Worm (Caenorhabditis elegans) whole organism, L3 larva: Measurements from ENCODE around the gene fsn-1.

Experiments used
- aly-2 ChIP-seq: fragments of 150-350 bp; optimal IDR thresholded peaks from 2 replicates; lab custom pipeline; 2014; ENCODE audit warnings: missing biosample characterization, missing genetic modification characterization
- egl-27 ChIP-seq: sonication (generic microtip); optimal IDR thresholded peaks from 4 replicates; lab custom pipeline; 2017; ENCODE audit warnings: missing biosample characterization, missing genetic modification reagents, missing genetic modification characterization
- elt-1 ChIP-seq: fragments of 150-350 bp; optimal IDR thresholded peaks from 2 replicates; lab custom pipeline; 2014; ENCODE audit warnings: missing biosample characterization, missing genetic modification characterization
- elt-3 ChIP-seq, 3 experiments: fragments of 150-350 bp in 1 of 3; sonication (generic microtip) in 2 of 3; optimal IDR thresholded peaks; 2 replicates in 2 of 3; 4 replicates in 1 of 3; lab custom pipeline; 2014 to 2017; ENCODE audit warnings: missing biosample characterization in 3 of 3, missing genetic modification characterization in 3 of 3
- lin-15B ChIP-seq: fragments of 150-350 bp; optimal IDR thresholded peaks from 2 replicates; lab custom pipeline; 2014; ENCODE audit warnings: missing biosample characterization, missing genetic modification characterization
- mdl-1 ChIP-seq: fragments of 150-350 bp; optimal IDR thresholded peaks from 2 replicates; lab custom pipeline; 2014; ENCODE audit warnings: missing biosample characterization, missing genetic modification characterization
- nhr-11 ChIP-seq: fragments of 150-350 bp; optimal IDR thresholded peaks from 2 replicates; lab custom pipeline; 2014; ENCODE audit warnings: missing biosample characterization, missing genetic modification characterization
- nhr-237 ChIP-seq: fragments of 150-350 bp; optimal IDR thresholded peaks from 2 replicates; lab custom pipeline; 2014; ENCODE audit warnings: missing biosample characterization, missing genetic modification characterization
- nhr-76 ChIP-seq: fragments of 150-350 bp; sonication (generic microtip); optimal IDR thresholded peaks from 5 replicates; lab custom pipeline; 2014; ENCODE audit warnings: missing biosample characterization, missing genetic modification characterization
- pha-4 ChIP-seq: fragments of 150-350 bp; optimal IDR thresholded peaks from 2 replicates; lab custom pipeline; 2014; ENCODE audit warnings: missing biosample characterization, missing genetic modification reagents, missing genetic modification characterization
- pqm-1 ChIP-seq: fragments of 150-350 bp; optimal IDR thresholded peaks from 2 replicates; lab custom pipeline; 2017; ENCODE audit warnings: missing biosample characterization, missing genetic modification characterization, inconsistent platforms
- skn-1 ChIP-seq: fragments of 150-350 bp; optimal IDR thresholded peaks from 2 replicates; lab custom pipeline; 2014; ENCODE audit warnings: missing biosample characterization, missing genetic modification characterization
- zag-1 ChIP-seq: fragments of 150-350 bp; optimal IDR thresholded peaks from 2 replicates; lab custom pipeline; 2014; ENCODE audit warnings: missing biosample characterization, missing genetic modification characterization

DNA sequence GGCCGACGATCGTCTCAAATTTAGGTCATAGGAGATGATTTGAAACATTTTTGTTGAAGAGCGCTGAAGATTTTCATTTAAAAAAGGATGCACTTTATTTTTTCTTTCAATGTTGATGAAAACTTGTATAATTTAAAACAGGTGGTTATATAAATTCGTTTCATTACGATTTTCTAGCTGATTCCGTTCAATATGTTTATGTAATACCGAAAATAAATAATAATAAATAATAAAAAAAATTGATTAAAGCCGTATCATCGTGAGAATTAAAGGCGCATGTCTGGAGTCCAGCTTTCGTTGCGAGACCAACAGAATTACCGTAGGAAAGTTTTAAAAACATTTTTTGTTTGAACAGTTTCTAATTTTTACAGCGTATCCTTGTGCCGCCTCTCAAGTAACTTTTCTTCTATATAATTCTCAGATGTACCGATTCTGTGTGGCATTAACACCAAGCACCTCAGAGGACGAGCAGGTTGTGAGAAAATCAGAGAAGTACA, 4.9 kb upstream of the fsn-1 start, which contains the start of the genes C26E6.12 and eri-9:
- TF ChIP-seq nhr-11 (tag; lab: Kevin White, UChicago) (no peak), skn-1 (tag; lab: Kevin White, UChicago) (no peak), pha-4 (tag; lab: Kevin White, UChicago) (no peak), nhr-237 (tag; lab: Kevin White, UChicago) (no peak), elt-1 (tag; lab: Kevin White, UChicago) (no peak), pqm-1 (tag; lab: Kevin White, UChicago) (no peak), aly-2 (tag; lab: Kevin White, UChicago) (no peak), nhr-76 (no peak), elt-3 (tag; optimal IDR thresholded peaks at IDR 0.05; lab: Kevin White, UChicago) (no peak), zag-1 (tag; lab: Kevin White, UChicago) (no peak), egl-27 (no peak), mdl-1 (no peak), lin-15B (tag; lab: Kevin White, UChicago) (no peak)
